Worm (Caenorhabditis elegans) whole organism, L3 larva: ENCODE results near the gene srw-43.

ENCODE experiments used
- ama-1 ChIP-seq: fragments of 150-350 bp; optimal IDR thresholded peaks from 2 replicates; lab custom pipeline; 2018
- elt-1 ChIP-seq: fragments of 150-350 bp; optimal IDR thresholded peaks from 2 replicates; lab custom pipeline; 2014; ENCODE audit warnings: missing biosample characterization, missing genetic modification characterization
- fkh-10 ChIP-seq: sonication (generic microtip); optimal IDR thresholded peaks from 2 replicates; lab custom pipeline; 2017; ENCODE audit warnings: missing biosample characterization, missing genetic modification reagents, missing genetic modification characterization
- fos-1 ChIP-seq: fragments of 150-350 bp; optimal IDR thresholded peaks from 2 replicates; lab custom pipeline; 2014; ENCODE audit warnings: missing biosample characterization, missing genetic modification characterization
- nfya-1 ChIP-seq: sonication (generic microtip); optimal IDR thresholded peaks from 2 replicates; lab custom pipeline; 2017; ENCODE audit warnings: missing genetic modification characterization, mild to moderate bottlenecking, missing compliant biosample characterization, antibody characterized with exemption, moderate library complexity; ENCODE audit not compliant: insufficient read depth
- nhr-28 ChIP-seq: fragments of 150-350 bp; optimal IDR thresholded peaks from 2 replicates; lab custom pipeline; 2014; ENCODE audit warnings: missing biosample characterization, missing genetic modification characterization
- skn-1 ChIP-seq: fragments of 150-350 bp; optimal IDR thresholded peaks from 2 replicates; lab custom pipeline; 2014; ENCODE audit warnings: missing biosample characterization, missing genetic modification characterization
- ztf-11 ChIP-seq: fragments of 150-350 bp; optimal IDR thresholded peaks from 2 replicates; lab custom pipeline; 2014; ENCODE audit warnings: missing biosample characterization, missing genetic modification characterization

- no peak for TF ChIP-seq elt-1 (tag; lab: Kevin White, UChicago)
- no peak for TF ChIP-seq ama-1
- TF ChIP-seq nhr-28 (tag; lab: Kevin White, UChicago), result no peak
- TF ChIP-seq ztf-11 (tag; lab: Kevin White, UChicago), result no peak
- no peak for TF ChIP-seq skn-1 (tag; lab: Kevin White, UChicago)
- TF ChIP-seq nfya-1 (tag; lab: Kevin White, UChicago), result no peak
- no peak for TF ChIP-seq fos-1 (tag; lab: Kevin White, UChicago)
- no peak for TF ChIP-seq fkh-10 (GFP tag; lab: Kevin White, UChicago)
These were observed 45.5 kb upstream of the srw-43 start for ce11 chrV:16640366-16640765.
